Worm (Caenorhabditis elegans): ENCODE results near the gene his-3.
A peak's percentile ranks its signal among the peaks of the same experiment; 100 is the strongest.
"Not testable (repeated sequence)": the region's sequence is repeated elsewhere in the genome, so short reads cannot be mapped to it uniquely, and the experiment has no call there.

DNA sequence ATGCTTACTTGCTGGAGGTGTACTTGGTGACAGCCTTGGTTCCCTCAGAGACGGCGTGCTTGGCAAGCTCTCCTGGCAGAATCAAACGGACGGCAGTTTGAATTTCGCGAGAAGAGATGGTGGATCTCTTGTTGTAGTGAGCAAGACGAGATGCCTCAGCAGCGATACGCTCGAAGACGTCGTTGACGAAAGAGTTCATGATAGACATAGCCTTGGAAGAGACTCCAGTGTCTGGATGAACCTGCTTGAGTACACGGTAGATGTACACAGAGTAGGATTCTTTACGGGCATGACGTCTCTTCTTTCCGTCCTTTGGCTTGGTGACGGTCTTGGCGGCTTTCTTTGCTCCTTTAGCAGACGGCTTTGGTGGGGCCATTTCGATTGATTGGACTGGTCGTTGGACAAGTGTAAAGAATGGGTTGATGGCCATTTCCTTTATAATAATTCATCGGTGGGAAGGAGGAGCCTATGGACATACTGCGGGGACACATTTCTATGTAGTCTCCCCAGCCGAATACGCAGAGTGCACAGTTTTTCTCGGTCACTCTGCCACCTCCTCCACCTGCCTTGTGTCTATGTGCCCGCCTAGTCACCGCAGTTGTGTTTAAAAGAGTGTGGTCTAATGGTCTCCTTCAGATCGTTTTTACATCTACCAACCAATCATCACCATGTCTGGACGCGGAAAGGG is at the start of gene his-3, which contains the start of gene his-4:
- TF ChIP-seq ztf-11 (tag; optimal IDR thresholded peaks at IDR 0.05) (peak; percentile 94), unc-62 (GFP tag; optimal IDR thresholded peaks at IDR 0.05) (peak; percentile 13)
- TF ChIP-seq nhr-12 (tag; optimal IDR thresholded peaks at IDR 0.05); snpc-4 (tag; optimal IDR thresholded peaks at IDR 0.05); nhr-76 (tag; optimal IDR thresholded peaks at IDR 0.05); elt-1 (tag; optimal IDR thresholded peaks at IDR 0.05; ENCODE audit: borderline replicate concordance, insufficient read depth): not testable (repeated sequence)
